Fruit fly (Drosophila melanogaster): ENCODE results near the gene CG33110.

DNA sequence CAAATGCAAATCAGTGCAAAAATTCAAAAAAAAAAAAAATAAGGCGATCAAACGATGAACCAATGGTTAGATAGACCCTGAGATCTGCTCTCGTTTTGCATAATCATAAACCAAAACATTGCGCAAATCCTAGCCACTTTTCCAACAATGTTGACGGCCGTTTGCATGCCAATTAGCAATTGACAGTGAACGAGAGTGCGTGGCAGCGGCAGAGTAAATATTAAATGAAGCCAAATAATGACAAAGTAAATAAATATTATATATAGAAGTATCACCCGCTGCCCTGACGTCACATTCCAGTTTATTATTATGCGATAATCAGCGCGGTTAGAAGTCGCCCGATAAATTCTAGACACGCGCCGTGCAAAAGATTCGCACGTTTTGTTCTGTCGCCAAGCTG lies 34.0 kb upstream of the CG33110 start:
- no peak for TF ChIP-seq CG7101 (tag; optimal IDR thresholded peaks at IDR 0.05)
- no peak for TF ChIP-seq CG33017 (tag; optimal IDR thresholded peaks at IDR 0.05)
